Fruit fly (Drosophila melanogaster) whole organism, embryonic: Measurements from ENCODE around the gene brn.

Source experiments
- Bgb ChIP-seq: fragments of 200-800 bp; sonication (Bioruptor generic); IDR thresholded peaks from 2 replicates; pipeline ENCODE4 v1.3.6; 2022; ENCODE audit warnings: missing biosample characterization, missing genetic modification characterization; ENCODE audit not compliant: partially characterized antibody
- CG10267 ChIP-seq: fragments of 200-800 bp; sonication (Bioruptor generic); optimal IDR thresholded peaks from 2 replicates; lab custom pipeline; 2018; ENCODE audit warnings: missing biosample characterization, mild to moderate bottlenecking, missing genetic modification characterization, moderate library complexity
- CG10274 ChIP-seq: fragments of 200-800 bp; sonication (Bioruptor generic); optimal IDR thresholded peaks from 3 replicates; lab custom pipeline; 2017; ENCODE audit warnings: missing biosample characterization, mild to moderate bottlenecking, missing genetic modification characterization
- CG11695 ChIP-seq: fragments of 200-800 bp; sonication (Bioruptor generic); IDR thresholded peaks from 3 replicates; pipeline ENCODE4 v1.3.6; 2022; ENCODE audit warnings: missing biosample characterization, missing genetic modification characterization
- CG13123 ChIP-seq: fragments of 200-800 bp; sonication (Bioruptor generic); optimal IDR thresholded peaks from 2 replicates; lab custom pipeline; 2016; ENCODE audit warnings: missing biosample characterization, missing genetic modification characterization
- CG13287 ChIP-seq: fragments of 200-800 bp; sonication (Bioruptor generic); IDR thresholded peaks from 2 replicates; pipeline ENCODE4 v1.3.6; 2022; ENCODE audit warnings: missing biosample characterization, missing genetic modification characterization; ENCODE audit not compliant: partially characterized antibody
- CG15073 ChIP-seq: fragments of 200-800 bp; sonication (Bioruptor generic); optimal IDR thresholded peaks from 2 replicates; lab custom pipeline; 2016; ENCODE audit warnings: missing biosample characterization, missing genetic modification characterization
- CG15479 ChIP-seq: fragments of 200-800 bp; sonication (Bioruptor generic); optimal IDR thresholded peaks from 3 replicates; lab custom pipeline; 2019; ENCODE audit warnings: missing biosample characterization, mild to moderate bottlenecking, missing genetic modification characterization, moderate library complexity
- CG16779 ChIP-seq: fragments of 200-800 bp; sonication (Bioruptor generic); IDR thresholded peaks from 2 replicates; pipeline ENCODE4 v1.3.6; 2022; ENCODE audit warnings: missing biosample characterization, missing genetic modification characterization
- CG16863 ChIP-seq: fragments of 200-800 bp; sonication (Bioruptor generic); optimal IDR thresholded peaks from 3 replicates; lab custom pipeline; 2016; ENCODE audit warnings: missing biosample characterization, missing genetic modification characterization
- CG17186 ChIP-seq: fragments of 200-800 bp; sonication (Bioruptor generic); optimal IDR thresholded peaks from 3 replicates; lab custom pipeline; 2017; ENCODE audit warnings: missing biosample characterization, missing genetic modification reagents, missing genetic modification characterization
- CG17912 ChIP-seq: fragments of 200-800 bp; sonication (Bioruptor generic); optimal IDR thresholded peaks from 2 replicates; lab custom pipeline; 2018; ENCODE audit warnings: missing biosample characterization, mild to moderate bottlenecking, missing genetic modification characterization
- CG2129 ChIP-seq: fragments of 200-800 bp; sonication (Bioruptor generic); IDR thresholded peaks from 2 replicates; pipeline ENCODE4 v1.3.6; 2022; ENCODE audit warnings: missing biosample characterization, missing genetic modification characterization; ENCODE audit not compliant: partially characterized antibody
- CG31224 ChIP-seq: fragments of 200-800 bp; sonication (Bioruptor generic); IDR thresholded peaks from 2 replicates; pipeline ENCODE4 v1.3.6; 2022; ENCODE audit warnings: missing biosample characterization, missing genetic modification characterization
- CG3838 ChIP-seq: fragments of 200-800 bp; sonication (Bioruptor generic); optimal IDR thresholded peaks from 3 replicates; lab custom pipeline; 2016; ENCODE audit warnings: missing biosample characterization, missing genetic modification characterization
- CG3995 ChIP-seq: fragments of 200-800 bp; sonication (Bioruptor generic); optimal IDR thresholded peaks from 3 replicates; lab custom pipeline; 2016; ENCODE audit warnings: missing biosample characterization, missing genetic modification characterization
- CG4617 ChIP-seq: fragments of 200-800 bp; sonication (Bioruptor generic); optimal IDR thresholded peaks from 3 replicates; lab custom pipeline; 2016; ENCODE audit warnings: missing biosample characterization, missing genetic modification characterization, borderline replicate concordance
- CG6791 ChIP-seq: fragments of 200-800 bp; sonication (Bioruptor generic); IDR thresholded peaks from 3 replicates; pipeline ENCODE4 v1.3.6; 2022; ENCODE audit warnings: missing biosample characterization, missing genetic modification characterization; ENCODE audit not compliant: partially characterized antibody
- CG7963 ChIP-seq: fragments of 200-800 bp; sonication (Bioruptor generic); IDR thresholded peaks from 3 replicates; pipeline ENCODE4 v1.3.6; 2022; ENCODE audit warnings: missing biosample characterization, missing genetic modification characterization; ENCODE audit not compliant: partially characterized antibody
- CG8359 ChIP-seq: fragments of 200-800 bp; sonication (Bioruptor generic); optimal IDR thresholded peaks from 2 replicates; lab custom pipeline; 2017; ENCODE audit warnings: missing biosample characterization, mild to moderate bottlenecking, missing genetic modification characterization, borderline replicate concordance
- Dll ChIP-seq: fragments of 200-800 bp; sonication (Bioruptor generic); IDR thresholded peaks from 4 replicates; pipeline ENCODE4 v1.3.6; 2022; ENCODE audit warnings: missing biosample characterization, missing genetic modification characterization; ENCODE audit not compliant: partially characterized antibody
- E2f2 ChIP-seq: fragments of 200-800 bp; sonication (Bioruptor generic); IDR thresholded peaks from 2 replicates; pipeline ENCODE4 v1.3.6; 2022; ENCODE audit warnings: missing biosample characterization, missing genetic modification characterization
- Ets97D ChIP-seq: fragments of 200-800 bp; sonication (Bioruptor generic); optimal IDR thresholded peaks from 3 replicates; lab custom pipeline; 2016; ENCODE audit warnings: missing biosample characterization, missing genetic modification characterization
- MBD-R2 ChIP-seq: fragments of 200-800 bp; sonication (Bioruptor generic); IDR thresholded peaks from 2 replicates; pipeline ENCODE4 v1.3.6; 2022; ENCODE audit warnings: missing biosample characterization, missing genetic modification characterization
- Mad ChIP-seq: fragments of 200-800 bp; sonication (Bioruptor generic); optimal IDR thresholded peaks from 2 replicates; lab custom pipeline; 2016; ENCODE audit warnings: missing biosample characterization, missing genetic modification characterization
- Med ChIP-seq: fragments of 200-800 bp; sonication (Bioruptor generic); peaks from one replicate; lab custom pipeline; 2016; ENCODE audit warnings: missing biosample characterization, missing genetic modification characterization, mild to moderate bottlenecking, inconsistent platforms, moderate library complexity
- Myb ChIP-seq: fragments of 200-800 bp; sonication (Bioruptor generic); optimal IDR thresholded peaks from 2 replicates; lab custom pipeline; 2016; ENCODE audit warnings: missing biosample characterization, missing genetic modification characterization
- Pdp1 ChIP-seq, 2 experiments: fragments of 200-800 bp; sonication (Bioruptor generic); optimal IDR thresholded peaks; 3 replicates each; lab custom pipeline; 2016; ENCODE audit warnings: missing biosample characterization in 2 of 2, missing genetic modification characterization in 2 of 2, mild to moderate bottlenecking in 1 of 2, moderate library complexity in 1 of 2
- Scr ChIP-seq: fragments of 200-800 bp; sonication (Bioruptor generic); IDR thresholded peaks from 2 replicates; pipeline ENCODE4 v1.3.6; 2022; ENCODE audit warnings: missing biosample characterization, missing genetic modification characterization; ENCODE audit not compliant: partially characterized antibody
- bbx ChIP-seq: fragments of 200-800 bp; sonication (Bioruptor generic); IDR thresholded peaks from 2 replicates; pipeline ENCODE4 v1.3.6; 2022; ENCODE audit warnings: missing biosample characterization, missing genetic modification characterization; ENCODE audit not compliant: partially characterized antibody
- bowl ChIP-seq: fragments of 200-800 bp; sonication (Bioruptor generic); IDR thresholded peaks from 2 replicates; pipeline ENCODE4 v1.3.6; 2022; ENCODE audit warnings: missing biosample characterization, missing genetic modification characterization
- br ChIP-seq: fragments of >200 bp; optimal IDR thresholded peaks from 2 replicates; lab custom pipeline; 2017
- cad ChIP-seq: fragments of >200 bp; optimal IDR thresholded peaks from 2 replicates; lab custom pipeline; 2017; ENCODE audit warnings: missing biosample characterization, missing genetic modification characterization
- chif ChIP-seq, 2 experiments: fragments of 200-800 bp; sonication (Bioruptor generic); optimal IDR thresholded peaks; 3 replicates each; lab custom pipeline; 2016; ENCODE audit warnings: missing biosample characterization in 2 of 2, missing genetic modification characterization in 2 of 2
- chinmo ChIP-seq: fragments of 200-800 bp; sonication (Bioruptor generic); IDR thresholded peaks from 4 replicates; pipeline ENCODE4 v1.3.6; 2022; ENCODE audit warnings: missing biosample characterization, missing genetic modification characterization; ENCODE audit not compliant: partially characterized antibody
- gfzf ChIP-seq: fragments of 200-800 bp; sonication (Bioruptor generic); optimal IDR thresholded peaks from 2 replicates; lab custom pipeline; 2016; ENCODE audit warnings: missing biosample characterization, mild to moderate bottlenecking, missing genetic modification characterization, moderate library complexity
- gsb-n ChIP-seq: fragments of 200-800 bp; sonication (Bioruptor generic); optimal IDR thresholded peaks from 3 replicates; lab custom pipeline; 2018; ENCODE audit warnings: missing biosample characterization, mild to moderate bottlenecking, missing genetic modification characterization
- hb ChIP-seq: fragments of 200-800 bp; sonication (Bioruptor generic); IDR thresholded peaks from 3 replicates; pipeline ENCODE4 v1.3.6; 2022; ENCODE audit warnings: missing biosample characterization, missing genetic modification characterization; ENCODE audit not compliant: partially characterized antibody
- inv ChIP-seq: fragments of 200-800 bp; sonication (Bioruptor generic); IDR thresholded peaks from 2 replicates; pipeline ENCODE4 v1.3.6; 2022; ENCODE audit warnings: missing biosample characterization, missing genetic modification characterization; ENCODE audit not compliant: partially characterized antibody
- kni ChIP-seq: fragments of 200-800 bp; sonication (Bioruptor generic); optimal IDR thresholded peaks from 3 replicates; lab custom pipeline; 2017; ENCODE audit warnings: mild to moderate bottlenecking, missing biosample characterization, missing genetic modification reagents, missing genetic modification characterization
- lmd ChIP-seq: fragments of 200-800 bp; sonication (Bioruptor generic); IDR thresholded peaks from 2 replicates; pipeline ENCODE4 v1.3.6; 2022; ENCODE audit warnings: missing biosample characterization, missing genetic modification characterization
- mld ChIP-seq: fragments of 200-800 bp; sonication (Bioruptor generic); IDR thresholded peaks from 3 replicates; pipeline ENCODE4 v1.3.6; 2022; ENCODE audit warnings: missing biosample characterization, missing genetic modification characterization; ENCODE audit not compliant: partially characterized antibody
- phol ChIP-seq: fragments of 200-800 bp; sonication (Bioruptor generic); optimal IDR thresholded peaks from 3 replicates; lab custom pipeline; 2018; ENCODE audit warnings: missing biosample characterization, mild to moderate bottlenecking, missing genetic modification characterization, moderate library complexity
- ranshi ChIP-seq: fragments of 200-800 bp; sonication (Bioruptor generic); IDR thresholded peaks from 2 replicates; pipeline ENCODE4 v1.3.6; 2022; ENCODE audit warnings: missing biosample characterization, missing genetic modification characterization
- row ChIP-seq: fragments of 200-800 bp; sonication (Bioruptor generic); IDR thresholded peaks from 3 replicates; pipeline ENCODE4 v1.3.6; 2022; ENCODE audit warnings: missing biosample characterization, missing genetic modification characterization
- stwl ChIP-seq: fragments of 200-800 bp; sonication (Bioruptor generic); optimal IDR thresholded peaks from 3 replicates; lab custom pipeline; 2018; ENCODE audit warnings: missing biosample characterization, mild to moderate bottlenecking, missing genetic modification characterization, moderate library complexity
- tna ChIP-seq: fragments of 200-800 bp; sonication (Bioruptor generic); IDR thresholded peaks from 2 replicates; pipeline ENCODE4 v1.3.6; 2022; ENCODE audit warnings: missing biosample characterization, missing genetic modification characterization; ENCODE audit not compliant: partially characterized antibody
- trem ChIP-seq: fragments of 200-800 bp; optimal IDR thresholded peaks from 3 replicates; lab custom pipeline; 2019; ENCODE audit warnings: missing biosample characterization, mild to moderate bottlenecking, missing genetic modification characterization, moderate library complexity
- unc-4 ChIP-seq: fragments of 200-800 bp; sonication (Bioruptor generic); IDR thresholded peaks from 2 replicates; pipeline ENCODE4 v1.3.6; 2022; ENCODE audit warnings: missing biosample characterization, missing genetic modification characterization; ENCODE audit not compliant: partially characterized antibody

Gene brn

dm6 chrX:4100824-4101368 is 3.2 kb upstream of the brn start, which contains the start of the genes Cmtr1 and CG15375 (continued):
- TF ChIP-seq CG6791 (GFP tag; lab: Robert Waterston, UW) (peak; percentile 80), CG13287 (GFP tag; lab: Robert Waterston, UW) (peak; percentile 87), gfzf (GFP tag; lab: Kevin White, UChicago) (peak; percentile 67), mld (GFP tag; lab: Robert Waterston, UW) (peak; percentile 71; the same call in 2 of the 3 replicates), CG2129 (GFP tag; lab: Robert Waterston, UW) (peak; percentile 44), Dll (GFP tag; lab: Robert Waterston, UW) (peak; percentile 78), CG7963 (GFP tag; lab: Robert Waterston, UW) (peak; percentile 74), Mad (no peak), Bgb (GFP tag; lab: Robert Waterston, UW) (peak; percentile 84), stwl (tag; lab: Kevin White, UChicago) (peak; percentile 60), CG4617 (peak; percentile 65), inv (peak; percentile 54; the same call in 1 of the 2 replicates), hb (GFP tag; lab: Robert Waterston, UW) (peak; percentile 72; the same call in 2 of the 3 replicates), trem (tag; lab: Kevin White, UChicago) (peak; percentile 35), E2f2 (GFP tag; lab: Robert Waterston, UW) (peak; percentile 92), Med (peak; percentile 25), CG16779 (GFP tag; lab: Robert Waterston, UW) (no peak), row (GFP tag; lab: Robert Waterston, UW) (no peak), CG17186 (GFP tag; lab: Kevin White, UChicago) (peak; percentile 32), bowl (GFP tag; lab: Robert Waterston, UW) (no peak), tna (GFP tag; lab: Robert Waterston, UW) (peak; percentile 75), CG16863 (GFP tag; lab: Kevin White, UChicago) (no peak), Myb (GFP tag; lab: Kevin White, UChicago) (peak; percentile 12), Scr (GFP tag; lab: Robert Waterston, UW) (peak; percentile 77), bbx (GFP tag; lab: Robert Waterston, UW) (peak; percentile 85), Pdp1 (GFP tag; optimal IDR thresholded peaks at IDR 0.05; lab: Kevin White, UChicago) (no peak), chinmo (GFP tag; lab: Robert Waterston, UW) (peak; percentile 74; the same call in 3 of the 4 replicates), CG10267 (peak; percentile 37), br (lab: Kevin White, UChicago) (no peak)

dm6 chrX:4105830-4106233 is 1.7 kb downstream of the brn start, which contains the start of gene cib:
cib (plus strand) TSS chrX:4106113.
- TF ChIP-seq CG15073 (GFP tag; lab: Kevin White, UChicago) (no peak), cad (GFP tag; lab: Kevin White, UChicago) (no peak), CG3838 (GFP tag; lab: Kevin White, UChicago) (no peak), chif (GFP tag; optimal IDR thresholded peaks at IDR 0.05; lab: Kevin White, UChicago) (peak in 1 of 2 experiments; percentile 6), unc-4 (peak; percentile 77), lmd (GFP tag; lab: Robert Waterston, UW) (no peak), phol (tag; lab: Kevin White, UChicago) (peak; percentile 59), CG13123 (GFP tag; lab: Kevin White, UChicago) (no peak), CG17912 (GFP tag; lab: Kevin White, UChicago) (peak; percentile 76), CG8359 (GFP tag; lab: Kevin White, UChicago) (no peak), kni (GFP tag; lab: Kevin White, UChicago) (no peak), gsb-n (tag; lab: Kevin White, UChicago) (peak; percentile 68), MBD-R2 (peak; percentile 55), CG3995 (GFP tag; lab: Kevin White, UChicago) (no peak), CG10274 (GFP tag; lab: Kevin White, UChicago) (no peak), ranshi (GFP tag; lab: Robert Waterston, UW) (peak; percentile 47; the same call in 1 of the 2 replicates), CG31224 (GFP tag; lab: Robert Waterston, UW) (no peak), CG15479 (no peak), CG11695 (GFP tag; lab: Robert Waterston, UW) (no peak), Ets97D (peak; percentile 83)
